Fruit fly (Drosophila melanogaster) S2 (cell line): ENCODE measurements around the gene RNF220.

Source experiments
- CG8478 ChIP-seq: fragments of >200 bp; optimal IDR thresholded peaks from 2 replicates; lab custom pipeline; 2018
- CTCF ChIP-seq, 2 experiments: fragments of >200 bp; optimal IDR thresholded peaks; 2 replicates each; lab custom pipeline; 2018

Gene RNF220

DNA sequence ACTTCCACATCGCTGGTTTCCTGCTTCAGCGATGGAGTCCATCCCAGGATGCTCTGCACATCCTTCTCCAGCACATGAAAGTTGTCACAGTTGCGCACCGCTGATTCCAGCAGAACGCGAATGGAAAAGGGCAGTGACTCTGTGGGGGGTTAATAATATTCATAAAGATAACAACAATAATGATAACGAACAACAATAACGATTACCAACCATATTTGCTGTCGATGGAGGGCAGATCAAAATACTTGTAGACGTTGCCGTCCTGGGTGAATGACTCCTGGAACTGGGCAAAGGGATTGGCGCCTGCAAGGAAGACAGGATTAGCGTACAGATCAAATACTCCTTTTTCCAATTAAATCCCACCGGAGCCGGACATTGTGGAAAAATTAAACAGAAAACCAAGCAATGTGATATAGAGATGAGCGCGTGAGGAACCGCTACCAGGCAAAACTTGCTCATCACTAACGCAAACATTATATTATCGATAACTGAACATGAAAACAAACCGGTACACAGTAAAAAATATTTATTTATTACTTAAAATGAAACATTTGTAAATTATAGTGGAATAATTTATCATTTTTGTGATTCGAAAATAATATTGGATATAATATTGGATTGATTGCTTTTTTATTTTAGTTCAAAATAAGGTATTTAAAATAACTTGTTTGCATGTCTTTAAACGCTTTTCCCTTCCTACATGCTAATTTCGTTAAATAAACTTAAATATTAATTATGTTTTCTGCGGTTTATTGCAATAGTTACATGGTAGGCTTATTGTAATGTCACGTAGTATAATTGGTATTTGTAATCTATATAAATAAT, 1.9 kb downstream of the RNF220 start, which contains the start of gene Irp-1A:
Gene Irp-1A, minus strand, starts transcription at position 439 of the 825 bp plus-strand sequence.
- TF ChIP-seq CTCF (optimal IDR thresholded peaks at IDR 0.05; lab: Kevin White, UChicago) (no peak), CG8478 (lab: Kevin White, UChicago) (no peak)

DNA sequence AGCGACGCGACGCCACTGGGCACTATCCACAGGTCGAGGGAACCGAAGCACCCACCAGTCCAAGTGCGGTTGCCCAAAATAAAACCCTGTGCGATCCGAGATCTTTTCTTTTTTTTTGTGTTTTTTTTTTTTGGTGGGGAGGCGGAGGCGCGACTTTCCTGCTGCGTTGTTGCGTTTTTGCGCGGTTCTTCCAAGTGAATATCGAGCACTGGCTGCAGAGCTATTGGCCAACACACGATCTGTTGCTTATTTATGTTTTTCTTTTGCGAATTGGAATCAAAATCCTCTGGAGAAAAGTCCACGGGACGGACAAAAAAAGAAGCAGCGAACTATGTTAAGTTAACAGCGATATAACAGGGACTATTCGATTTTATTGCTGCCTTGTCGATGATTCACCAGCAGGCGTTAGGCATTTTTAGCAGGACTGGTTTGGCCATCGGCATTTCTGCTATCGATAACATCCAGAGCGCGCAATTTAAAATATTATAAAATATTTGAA, 5.4 kb downstream of the RNF220 start, which contains the start of gene wge:
Gene wge, minus strand, starts transcription at position 343 of the 499 bp plus-strand sequence.
- no peak for TF ChIP-seq CG8478 (lab: Kevin White, UChicago)
- TF ChIP-seq CTCF (optimal IDR thresholded peaks at IDR 0.05; lab: Kevin White, UChicago): peak in 1 of 2 experiments; percentile 21

DNA sequence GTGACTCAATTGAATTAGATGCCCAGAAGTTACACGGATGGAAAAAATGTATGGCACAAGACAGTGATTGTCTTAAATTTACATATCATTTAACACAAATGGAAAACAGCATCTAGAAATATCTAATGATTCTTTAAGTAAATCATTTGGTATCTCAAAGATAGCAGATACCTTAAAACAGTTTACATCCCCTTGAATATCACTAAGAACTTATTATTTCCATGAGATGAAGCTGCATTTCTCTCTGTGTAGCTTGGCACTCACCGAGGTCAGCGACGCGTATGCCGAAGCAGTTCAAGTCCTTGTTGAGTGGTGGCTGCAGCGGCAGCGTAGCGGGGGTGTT, 6.6 kb downstream of the RNF220 start:
- TF ChIP-seq CTCF (optimal IDR thresholded peaks at IDR 0.05; lab: Kevin White, UChicago): no peak
- no peak for TF ChIP-seq CG8478 (lab: Kevin White, UChicago)

DNA sequence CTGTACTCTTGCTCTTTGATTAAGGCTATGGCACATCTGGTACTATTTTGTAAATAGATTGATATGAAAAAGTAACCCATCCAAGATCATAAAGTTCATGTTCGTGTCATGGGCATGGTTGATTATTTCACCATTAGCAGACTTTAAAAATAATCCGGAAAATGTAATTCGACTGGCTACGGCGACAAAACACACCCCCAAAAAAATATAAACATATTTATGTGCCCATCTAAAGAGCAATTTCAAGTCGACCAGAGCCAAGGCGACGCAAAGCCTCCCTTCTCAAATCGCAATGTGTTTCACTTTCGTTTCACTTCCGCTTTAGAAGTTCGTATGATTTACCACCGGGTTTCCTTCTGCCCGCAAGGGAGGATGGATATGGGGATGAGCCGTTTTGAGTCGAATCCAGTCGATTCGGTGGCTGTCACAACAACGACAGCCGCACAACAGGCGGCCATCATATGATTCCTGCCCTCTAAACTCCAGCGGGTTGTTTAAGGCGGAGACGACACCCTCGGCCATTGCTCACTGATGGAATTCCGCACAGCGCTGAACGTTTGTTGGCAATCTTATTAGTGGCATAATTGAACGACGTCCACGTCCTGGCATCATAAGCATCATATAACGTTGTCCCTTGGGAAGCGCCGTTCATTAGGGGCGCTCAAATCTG, 7.1 kb downstream of the RNF220 start:
- no peak for TF ChIP-seq CTCF (optimal IDR thresholded peaks at IDR 0.05; lab: Kevin White, UChicago)
- no peak for TF ChIP-seq CG8478 (lab: Kevin White, UChicago)

DNA sequence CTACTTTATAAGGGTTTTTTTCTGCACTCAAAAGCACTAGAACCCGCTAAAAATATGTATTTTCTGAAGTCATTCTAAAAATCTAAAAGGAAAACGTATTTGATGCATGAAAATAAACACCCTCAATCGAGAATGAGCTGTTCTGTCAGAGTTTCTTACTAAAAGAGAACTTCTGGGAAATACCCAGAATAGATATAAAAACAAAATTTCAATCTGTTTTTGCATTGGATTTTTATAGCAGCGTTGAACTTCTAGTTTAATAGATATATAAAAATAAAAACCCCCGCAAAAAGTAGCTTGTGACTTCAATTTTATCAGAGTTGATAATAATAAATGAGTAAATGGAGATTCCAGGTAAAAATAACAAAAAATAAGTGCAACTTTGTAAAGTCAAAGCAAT, 7.8 kb downstream of the RNF220 start:
- TF ChIP-seq CTCF (optimal IDR thresholded peaks at IDR 0.05; lab: Kevin White, UChicago) (no peak), CG8478 (lab: Kevin White, UChicago) (no peak)

DNA sequence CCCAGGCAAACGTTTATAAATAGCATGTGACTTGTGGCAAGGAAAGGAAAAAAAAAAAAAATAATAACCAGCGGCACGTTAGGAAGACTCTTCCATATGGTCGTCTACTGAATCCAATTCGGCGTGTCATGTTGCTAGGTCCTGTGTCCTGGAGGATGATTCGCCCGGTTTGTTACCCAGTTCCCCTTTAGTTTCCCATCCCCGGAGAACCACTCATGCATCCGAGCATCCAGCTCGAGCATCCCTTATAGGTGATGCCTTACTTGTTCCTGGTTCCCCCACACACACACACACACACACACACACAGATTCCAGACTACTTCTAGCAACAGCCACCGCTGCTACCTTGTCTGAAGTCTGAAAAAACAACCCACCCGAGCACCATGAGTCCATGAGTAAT, 8.4 kb downstream of the RNF220 start:
- no peak for TF ChIP-seq CG8478 (lab: Kevin White, UChicago)
- no peak for TF ChIP-seq CTCF (optimal IDR thresholded peaks at IDR 0.05; lab: Kevin White, UChicago)

DNA sequence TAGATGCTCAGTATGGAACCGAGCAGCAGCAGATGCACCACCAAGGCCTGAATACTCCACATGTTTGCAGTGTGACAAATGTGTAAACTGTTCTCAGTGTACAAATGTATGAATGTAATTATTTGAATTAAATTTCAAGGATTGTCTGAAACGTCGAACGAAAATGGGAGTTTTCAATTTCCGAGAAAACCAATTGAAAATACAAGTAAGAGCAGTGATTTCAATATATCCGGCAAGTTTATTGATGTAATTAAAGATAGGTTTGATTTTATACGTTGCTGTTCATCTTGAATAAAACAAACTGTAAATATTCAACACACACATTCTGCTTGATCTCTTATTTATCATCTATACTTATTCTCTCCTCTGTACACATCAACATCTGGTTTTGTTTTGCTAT, 15.6 kb downstream of the RNF220 start, which contains the start of gene CG4907:
Gene CG4907, minus strand, starts transcription at position 101 of the 400 bp plus-strand sequence.
- TF ChIP-seq CG8478 (lab: Kevin White, UChicago) (no peak), CTCF (optimal IDR thresholded peaks at IDR 0.05; lab: Kevin White, UChicago) (no peak)

DNA sequence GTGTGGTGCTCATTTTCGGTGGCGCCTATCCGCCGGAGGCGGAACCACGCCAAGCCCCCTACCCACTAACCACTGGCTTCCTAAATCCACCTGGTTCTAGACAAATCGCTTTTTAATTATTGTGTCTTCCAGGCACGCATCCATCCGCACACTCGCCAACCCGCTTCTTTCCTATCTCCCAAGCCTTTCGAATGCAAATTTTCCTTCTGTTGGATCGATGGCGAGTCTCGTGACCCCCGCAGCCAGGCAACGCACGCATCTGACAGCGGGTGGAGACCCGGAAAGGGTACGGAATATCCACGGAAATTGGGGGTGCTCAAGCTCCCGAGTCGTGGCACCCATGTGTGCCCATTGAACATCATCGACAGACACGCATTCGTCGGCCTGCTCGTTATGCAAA, 19.0 kb downstream of the RNF220 start, which contains the start of gene CG13842:
Gene CG13842, minus strand, starts transcription at position 101 of the 400 bp plus-strand sequence.
- TF ChIP-seq CTCF (optimal IDR thresholded peaks at IDR 0.05; lab: Kevin White, UChicago): no peak
- no peak for TF ChIP-seq CG8478 (lab: Kevin White, UChicago)

DNA sequence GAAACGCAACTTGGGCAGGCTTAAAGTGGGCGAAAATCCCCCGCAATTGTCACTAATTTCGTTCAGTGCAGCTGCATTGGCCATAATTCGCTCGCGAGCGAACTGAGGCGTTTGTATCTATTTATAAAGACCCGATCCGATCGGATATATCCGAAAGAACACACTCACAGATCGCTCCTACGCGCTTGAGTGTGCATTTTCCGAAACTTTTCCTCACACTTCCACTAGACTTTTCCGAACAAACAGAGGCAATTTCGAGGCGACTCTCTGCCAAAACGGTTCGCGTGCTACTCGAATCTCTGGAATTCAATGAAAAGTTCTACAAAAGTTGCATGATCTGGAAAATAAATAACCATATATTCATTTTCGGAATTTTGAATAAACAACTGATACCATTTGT, 24.4 kb downstream of the RNF220 start, which contains the start of the genes CG6972 and CCAP:
Gene CG6972, plus strand, starts transcription at position 215 of the 400 bp plus-strand sequence.
Gene CCAP, minus strand, starts transcription at position 292 of the 400 bp plus-strand sequence.
- TF ChIP-seq CG8478 (lab: Kevin White, UChicago) (no peak), CTCF (optimal IDR thresholded peaks at IDR 0.05; lab: Kevin White, UChicago) (no peak)

DNA sequence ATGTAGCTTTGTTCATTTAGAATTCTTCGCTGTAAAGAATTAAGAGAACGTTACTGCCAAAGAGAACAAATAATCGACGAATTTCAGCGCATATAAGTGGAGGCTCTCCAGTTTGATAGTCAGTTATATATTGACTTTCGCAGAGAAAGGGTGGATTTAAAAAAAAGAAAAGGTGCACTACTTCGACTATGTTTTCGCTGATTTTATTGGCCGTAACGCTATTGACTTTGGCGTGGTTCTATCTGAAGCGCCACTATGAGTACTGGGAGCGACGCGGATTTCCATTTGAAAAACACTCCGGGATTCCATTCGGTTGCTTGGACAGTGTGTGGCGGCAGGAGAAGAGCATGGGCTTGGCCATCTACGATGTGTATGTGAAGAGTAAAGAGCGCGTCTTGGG, 28.0 kb downstream of the RNF220 start, which contains the start of gene Cyp6d4:
Gene Cyp6d4, plus strand, starts transcription at position 112 of the 400 bp plus-strand sequence.
- TF ChIP-seq CG8478 (lab: Kevin White, UChicago) (no peak), CTCF (optimal IDR thresholded peaks at IDR 0.05; lab: Kevin White, UChicago) (no peak)

DNA sequence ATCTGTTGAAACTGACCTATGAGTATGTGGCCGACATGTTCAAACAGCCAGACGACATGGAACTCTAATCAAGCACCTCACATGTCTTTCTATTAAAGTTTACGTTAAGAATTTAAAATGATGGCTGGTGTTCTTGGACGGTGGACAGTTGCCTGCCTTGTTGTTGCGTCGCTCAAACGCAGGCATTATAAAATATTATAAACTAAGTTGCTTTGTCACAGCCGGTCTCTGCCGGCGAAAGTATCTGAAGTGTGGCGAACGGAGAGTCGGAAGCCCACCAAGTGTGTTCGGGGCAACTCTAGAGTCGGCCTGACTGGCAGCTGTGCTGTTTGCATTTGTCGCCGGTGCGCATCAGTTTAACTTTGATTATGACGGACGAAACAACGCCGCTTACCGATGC, 31.6 kb downstream of the RNF220 start, which contains the start of gene cd:
Gene cd, plus strand, starts transcription at position 301 of the 400 bp plus-strand sequence.
- no peak for TF ChIP-seq CG8478 (lab: Kevin White, UChicago)
- TF ChIP-seq CTCF (optimal IDR thresholded peaks at IDR 0.05; lab: Kevin White, UChicago): no peak

DNA sequence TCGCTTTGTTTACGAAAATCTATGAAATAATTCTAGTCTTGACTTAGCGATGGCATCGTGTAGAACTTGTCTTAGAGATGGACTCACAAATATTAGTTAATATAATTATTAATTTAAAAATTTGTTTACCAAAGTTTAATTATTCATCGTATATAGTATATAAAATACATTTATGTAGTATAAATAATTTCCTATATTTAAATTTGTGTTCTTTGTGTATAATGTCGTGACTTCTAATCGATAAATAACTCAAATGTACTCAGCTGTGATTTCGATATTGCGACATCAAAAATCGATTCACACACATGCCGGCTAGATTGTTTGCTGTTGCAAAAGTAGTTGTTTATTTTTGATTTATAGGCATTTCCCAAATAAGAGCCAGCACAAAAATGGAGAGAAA, 35.9 kb downstream of the RNF220 start, which contains the start of the genes wfs1 and Nup133:
Gene wfs1, minus strand, starts transcription at position 70 of the 400 bp plus-strand sequence.
Gene Nup133, plus strand, starts transcription at position 297 of the 400 bp plus-strand sequence.
- no peak for TF ChIP-seq CG8478 (lab: Kevin White, UChicago)
- TF ChIP-seq CTCF (optimal IDR thresholded peaks at IDR 0.05; lab: Kevin White, UChicago): no peak

DNA sequence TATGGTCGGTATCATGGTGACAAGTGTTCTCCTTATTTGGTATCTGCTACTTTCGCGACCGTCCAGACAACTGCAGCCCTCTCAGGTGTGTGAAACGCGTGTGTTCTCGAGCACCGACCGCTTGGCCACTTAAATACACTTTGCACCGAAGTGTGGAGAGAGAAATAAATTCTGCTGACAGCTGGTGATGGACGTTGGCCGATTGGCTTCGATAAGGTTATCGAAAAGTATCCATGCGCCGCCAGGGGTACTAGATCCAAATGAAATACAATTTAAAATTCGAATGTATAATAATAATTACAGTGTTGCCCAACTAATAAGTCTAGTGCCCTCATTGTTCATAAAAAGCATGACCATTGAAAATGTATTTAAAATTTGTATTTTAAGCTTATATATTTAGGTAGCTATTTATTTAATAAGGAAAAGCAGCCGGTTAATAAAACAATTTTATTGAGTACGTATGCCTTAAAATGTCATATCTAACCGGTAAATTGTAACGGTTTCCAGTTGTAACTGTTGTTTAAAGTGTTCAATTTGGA, 39.8 kb downstream of the RNF220 start, which contains the start of the genes Gclm and CG17625:
Gene Gclm, minus strand, starts transcription at position 175 of the 539 bp plus-strand sequence.
Gene CG17625, plus strand, starts transcription at position 514 of the 539 bp plus-strand sequence.
- TF ChIP-seq CTCF (optimal IDR thresholded peaks at IDR 0.05; lab: Kevin White, UChicago): no peak
- no peak for TF ChIP-seq CG8478 (lab: Kevin White, UChicago)

DNA sequence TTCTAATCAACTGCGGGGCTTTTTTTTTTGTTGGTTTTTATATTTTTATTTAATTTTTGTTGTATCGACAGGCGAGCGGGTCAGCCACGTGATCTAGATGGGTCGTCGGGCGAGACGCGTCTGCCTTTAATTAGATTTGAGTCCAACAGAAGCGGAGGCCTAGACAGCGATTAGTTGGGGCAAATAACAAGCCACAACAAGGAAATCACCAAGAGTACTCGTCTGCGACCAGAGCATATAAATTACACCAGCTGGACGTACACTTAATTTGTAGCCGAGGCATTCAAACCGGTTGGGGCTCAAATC, 41.3 kb downstream of the RNF220 start:
- TF ChIP-seq CTCF (optimal IDR thresholded peaks at IDR 0.05; lab: Kevin White, UChicago): no peak
- no peak for TF ChIP-seq CG8478 (lab: Kevin White, UChicago)
